Worm (Caenorhabditis elegans): ENCODE measurements around the gene sms-3.

Gene sms-3

DNA sequence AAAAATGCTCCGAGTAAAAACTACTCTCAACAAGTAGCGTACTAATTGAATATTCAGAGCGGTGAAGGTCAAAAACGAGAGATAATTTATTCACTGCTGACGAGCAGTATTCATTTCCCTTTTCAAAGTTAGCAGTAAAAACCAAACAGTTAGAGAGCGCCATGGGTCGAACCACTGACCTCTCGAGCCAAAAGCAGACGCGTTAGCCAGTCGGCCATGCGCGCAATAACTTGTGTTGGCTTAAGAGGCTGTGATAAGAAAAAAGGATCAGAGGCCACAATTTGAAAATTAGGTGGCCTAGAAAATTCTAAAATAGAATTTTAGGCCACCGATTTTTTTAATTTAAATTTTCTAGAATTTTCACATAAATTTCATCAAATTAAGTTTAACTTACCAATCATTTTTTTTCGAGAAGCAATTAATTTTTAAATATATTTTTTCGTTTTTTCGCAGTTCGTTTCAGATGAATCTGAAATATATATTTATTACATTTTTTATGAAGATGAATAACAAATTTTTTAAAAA is at the start of gene sms-3:
sms-3 (minus strand) TSS at position 475 of the 525 bp plus-strand sequence.
- TF ChIP-seq W03F9.2 (tag; optimal IDR thresholded peaks at IDR 0.05) (no peak), dao-5 (tag; optimal IDR thresholded peaks at IDR 0.05) (no peak), him-1 (tag; optimal IDR thresholded peaks at IDR 0.05) (no peak)

DNA sequence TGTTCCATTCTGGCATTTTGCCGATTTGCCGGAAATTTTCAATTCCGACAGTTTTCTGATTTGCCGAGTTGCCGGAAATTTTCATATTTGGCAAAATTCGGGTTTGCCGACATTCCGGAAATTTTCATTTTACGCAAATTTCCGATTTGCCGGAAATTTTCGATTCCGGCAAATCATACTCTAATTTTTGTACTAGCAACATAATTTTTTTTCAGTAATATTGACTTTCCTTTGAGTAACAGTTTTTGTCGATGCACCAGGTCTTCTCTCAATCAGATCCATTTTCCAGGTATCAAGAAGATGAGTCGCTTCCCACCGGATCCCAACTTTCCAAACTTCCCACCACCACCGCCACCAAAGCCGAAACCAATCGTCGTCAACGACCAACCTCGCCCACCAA is 40.2 kb upstream of the sms-3 start, which contains the start of gene Y22D7AL.3:
Y22D7AL.3 (plus strand) TSS at position 301 of the 400 bp plus-strand sequence.
- TF ChIP-seq dao-5 (tag; optimal IDR thresholded peaks at IDR 0.05): no peak
- TF ChIP-seq W03F9.2 (tag; optimal IDR thresholded peaks at IDR 0.05): no peak
- TF ChIP-seq him-1 (tag; optimal IDR thresholded peaks at IDR 0.05): no peak

DNA sequence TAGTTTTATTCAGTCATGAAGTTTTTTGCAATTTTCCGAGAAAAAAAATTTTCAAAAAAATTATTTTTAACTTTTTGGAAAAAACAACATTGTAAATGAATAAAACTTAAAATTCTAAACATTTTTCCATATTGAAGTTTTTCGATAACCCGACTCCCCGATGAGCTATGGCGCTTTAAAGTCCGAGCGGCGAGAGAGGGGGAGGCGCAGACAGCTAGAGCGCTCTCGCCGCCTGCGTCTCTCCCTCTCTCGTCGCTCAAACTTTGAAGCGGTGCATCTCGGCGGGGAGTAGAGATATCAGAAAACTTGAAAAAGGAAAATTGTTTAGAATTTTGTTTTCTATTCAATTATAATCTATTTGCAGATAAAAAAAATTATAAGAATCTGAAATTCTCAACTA is 37.4 kb upstream of the sms-3 start:
- no peak for TF ChIP-seq W03F9.2 (tag; optimal IDR thresholded peaks at IDR 0.05)
- no peak for TF ChIP-seq him-1 (tag; optimal IDR thresholded peaks at IDR 0.05)

DNA sequence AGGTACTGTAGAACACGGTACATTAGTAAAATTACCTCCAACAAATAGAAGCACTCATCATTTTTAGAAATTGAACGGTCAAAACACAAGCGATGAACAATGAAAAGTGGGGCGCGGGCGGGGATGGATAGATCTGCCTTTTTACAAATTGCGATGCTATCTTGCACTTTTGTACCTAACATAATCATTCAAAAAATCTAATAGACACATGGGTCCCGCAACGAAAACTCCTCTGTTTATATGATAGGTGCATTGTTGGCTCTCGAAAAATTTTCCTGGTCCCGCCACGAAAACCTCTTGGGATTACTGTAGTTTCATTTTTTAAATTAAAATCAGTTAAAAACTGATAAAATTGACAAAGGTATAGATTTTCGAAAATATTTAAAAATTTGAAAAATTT is 33.3 kb upstream of the sms-3 start, which contains the start of gene Y22D7AL.11:
Y22D7AL.11 (minus strand) TSS at position 101 of the 400 bp plus-strand sequence.
- TF ChIP-seq him-1 (tag; optimal IDR thresholded peaks at IDR 0.05) (no peak), W03F9.2 (tag; optimal IDR thresholded peaks at IDR 0.05) (no peak), dao-5 (tag; optimal IDR thresholded peaks at IDR 0.05) (no peak)

DNA sequence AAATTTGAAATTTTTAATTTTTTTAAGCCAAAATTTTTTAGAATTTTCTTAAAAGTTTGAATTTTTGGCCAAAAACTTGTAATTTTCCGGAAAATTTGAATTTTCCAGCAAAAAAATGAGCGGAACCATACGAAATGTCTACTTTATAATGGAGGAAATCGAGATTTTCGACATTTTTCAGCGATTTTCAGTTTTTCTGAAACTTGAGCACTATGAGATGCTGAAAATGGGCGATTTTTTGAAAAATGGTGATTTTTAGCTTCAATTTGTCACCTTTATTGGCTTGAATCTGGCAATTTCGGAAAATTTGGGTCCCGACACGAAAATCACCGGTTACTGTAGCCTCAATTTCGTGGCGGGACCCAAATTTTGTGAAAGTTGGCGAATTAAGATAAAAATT is 25.6 kb upstream of the sms-3 start, which contains the start of gene Y22D7AL.4:
Y22D7AL.4 (plus strand) TSS at position 109 of the 400 bp plus-strand sequence.
- TF ChIP-seq dao-5 (tag; optimal IDR thresholded peaks at IDR 0.05): no peak
- no peak for TF ChIP-seq W03F9.2 (tag; optimal IDR thresholded peaks at IDR 0.05)
- TF ChIP-seq him-1 (tag; optimal IDR thresholded peaks at IDR 0.05): no peak

DNA sequence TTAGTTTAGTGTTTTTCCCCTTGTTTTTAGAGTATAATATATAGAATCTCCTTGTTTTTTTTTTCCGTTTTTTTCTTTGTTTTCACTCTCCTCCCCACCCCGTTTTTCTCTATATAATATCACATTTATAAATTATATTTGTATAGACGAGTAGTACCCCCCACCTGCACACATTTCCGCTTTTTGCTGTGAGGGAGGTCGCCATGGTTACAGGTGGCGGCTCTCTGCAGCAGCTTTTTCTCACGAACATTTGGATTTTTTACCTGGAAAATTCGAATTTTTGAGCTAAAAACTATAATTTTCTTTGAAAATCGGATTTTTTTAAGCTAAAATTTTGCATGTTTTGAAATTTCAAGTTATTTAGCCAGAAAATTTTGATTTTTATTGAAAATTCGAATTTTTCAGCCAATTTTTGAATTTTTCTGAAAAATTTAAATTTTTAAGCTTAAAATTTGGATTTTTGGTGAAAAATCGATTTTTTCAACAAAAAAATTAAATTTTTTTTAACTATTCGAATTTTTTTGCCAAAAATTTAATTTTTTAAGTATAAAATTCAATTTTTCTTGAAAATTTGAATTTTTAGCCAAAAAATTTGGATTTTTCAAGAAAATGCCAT is 24.8 kb upstream of the sms-3 start:
- TF ChIP-seq dao-5 (tag; optimal IDR thresholded peaks at IDR 0.05) (no peak), him-1 (tag; optimal IDR thresholded peaks at IDR 0.05) (no peak), W03F9.2 (tag; optimal IDR thresholded peaks at IDR 0.05) (no peak)

DNA sequence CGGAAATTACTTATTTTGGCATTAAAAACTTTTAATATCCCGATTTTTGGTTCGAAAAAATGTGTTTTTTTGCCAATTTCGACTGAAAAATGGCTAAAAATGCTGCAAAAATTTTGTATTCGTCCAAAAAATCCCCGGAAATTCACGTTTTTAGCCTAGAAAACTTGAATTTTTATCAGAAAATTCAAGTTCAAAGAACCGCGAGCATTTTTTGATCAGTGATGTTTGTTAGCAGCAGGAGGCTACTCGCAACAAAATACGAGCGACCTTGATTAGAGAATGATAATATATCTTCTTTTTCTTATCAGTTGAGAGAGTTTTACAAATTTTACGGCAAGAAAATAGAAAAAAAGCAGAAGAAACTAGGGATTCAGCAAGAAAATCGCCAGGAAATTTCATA is 21.4 kb upstream of the sms-3 start:
- TF ChIP-seq him-1 (tag; optimal IDR thresholded peaks at IDR 0.05) (no peak), W03F9.2 (tag; optimal IDR thresholded peaks at IDR 0.05) (no peak), dao-5 (tag; optimal IDR thresholded peaks at IDR 0.05) (no peak)

DNA sequence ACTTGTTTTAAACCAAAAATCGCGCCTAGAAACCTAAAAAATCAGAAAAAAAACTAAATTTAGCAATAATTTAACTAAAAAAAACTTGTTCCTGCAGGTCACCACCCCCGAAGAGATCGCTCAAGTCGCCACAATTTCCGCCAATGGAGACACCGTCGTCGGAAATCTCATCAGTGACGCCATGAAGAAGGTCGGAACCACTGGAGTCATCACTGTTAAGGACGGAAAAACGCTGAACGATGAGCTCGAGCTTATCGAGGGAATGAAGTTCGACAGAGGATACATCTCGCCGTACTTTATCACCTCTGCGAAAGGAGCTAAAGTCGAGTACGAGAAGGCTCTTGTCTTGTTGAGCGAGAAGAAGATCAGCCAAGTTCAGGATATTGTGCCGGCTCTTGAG is 20.4 kb upstream of the sms-3 start:
- no peak for TF ChIP-seq dao-5 (tag; optimal IDR thresholded peaks at IDR 0.05)
- no peak for TF ChIP-seq W03F9.2 (tag; optimal IDR thresholded peaks at IDR 0.05)
- no peak for TF ChIP-seq him-1 (tag; optimal IDR thresholded peaks at IDR 0.05)

DNA sequence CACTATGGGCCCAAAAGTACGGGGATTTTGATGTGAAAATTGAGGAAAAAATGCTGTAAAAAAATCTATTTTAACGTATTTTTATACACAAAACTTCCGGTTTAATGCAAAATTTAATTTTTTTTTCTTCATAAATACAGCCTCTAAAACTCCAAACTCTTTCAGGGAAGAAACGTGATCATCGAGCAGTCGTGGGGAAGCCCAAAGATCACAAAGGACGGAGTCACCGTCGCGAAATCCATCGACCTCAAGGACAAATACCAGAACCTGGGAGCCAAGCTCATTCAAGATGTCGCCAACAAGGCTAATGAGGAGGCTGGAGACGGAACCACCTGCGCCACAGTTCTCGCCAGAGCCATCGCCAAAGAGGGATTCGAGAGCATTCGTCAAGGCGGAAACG is 18.9 kb upstream of the sms-3 start:
- TF ChIP-seq dao-5 (tag; optimal IDR thresholded peaks at IDR 0.05) (no peak), him-1 (tag; optimal IDR thresholded peaks at IDR 0.05) (no peak), W03F9.2 (tag; optimal IDR thresholded peaks at IDR 0.05) (no peak)

DNA sequence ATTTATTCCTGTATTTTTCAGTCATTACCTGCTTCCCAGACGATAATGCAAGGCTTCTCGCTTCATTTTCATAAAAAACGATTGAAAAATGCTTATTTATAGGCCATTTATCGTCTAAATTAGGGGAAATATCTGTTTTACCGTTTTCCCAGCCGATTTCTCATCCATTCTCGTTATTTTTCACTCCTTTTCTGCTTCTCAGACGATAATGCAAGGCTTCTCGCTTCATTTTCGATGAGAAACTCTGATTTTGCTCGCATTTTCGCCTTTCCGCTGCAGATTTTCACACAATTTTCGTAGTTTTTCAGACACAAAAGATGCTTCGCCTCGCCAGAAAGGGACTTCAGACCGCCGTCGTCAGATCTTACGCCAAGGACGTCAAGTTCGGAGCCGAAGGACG is 18.5 kb upstream of the sms-3 start, which contains the start of gene hsp-60:
hsp-60 (plus strand) TSS at position 301 of the 400 bp plus-strand sequence.
- no peak for TF ChIP-seq him-1 (tag; optimal IDR thresholded peaks at IDR 0.05)
- no peak for TF ChIP-seq W03F9.2 (tag; optimal IDR thresholded peaks at IDR 0.05)
- TF ChIP-seq dao-5 (tag; optimal IDR thresholded peaks at IDR 0.05): no peak

DNA sequence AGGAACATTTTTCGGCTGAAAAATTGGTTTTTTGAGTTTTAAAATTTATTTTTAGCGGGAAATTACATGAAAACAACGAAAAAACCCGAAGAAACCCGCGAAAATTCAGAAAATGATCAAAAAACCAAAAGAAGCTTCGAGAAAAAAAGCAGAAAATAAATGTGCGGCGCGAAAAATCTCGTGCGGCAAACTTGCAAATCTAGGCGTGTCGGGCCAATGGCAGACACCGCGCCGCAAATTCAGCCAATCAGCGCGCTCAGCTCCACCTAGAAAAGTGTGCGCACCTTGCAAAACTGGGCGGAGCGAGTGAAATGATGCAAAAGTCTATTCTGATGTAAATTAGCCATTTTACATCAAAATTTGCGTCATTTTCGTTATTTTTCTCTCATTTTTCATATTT is 18.0 kb upstream of the sms-3 start, which contains the start of gene Y22D7AL.10:
Y22D7AL.10 (minus strand) TSS at position 15 of the 400 bp plus-strand sequence.
- TF ChIP-seq W03F9.2 (tag; optimal IDR thresholded peaks at IDR 0.05): peak; percentile 93
- peak; percentile 94 for TF ChIP-seq him-1 (tag; optimal IDR thresholded peaks at IDR 0.05)
- peak; percentile 67 for TF ChIP-seq dao-5 (tag; optimal IDR thresholded peaks at IDR 0.05)

DNA sequence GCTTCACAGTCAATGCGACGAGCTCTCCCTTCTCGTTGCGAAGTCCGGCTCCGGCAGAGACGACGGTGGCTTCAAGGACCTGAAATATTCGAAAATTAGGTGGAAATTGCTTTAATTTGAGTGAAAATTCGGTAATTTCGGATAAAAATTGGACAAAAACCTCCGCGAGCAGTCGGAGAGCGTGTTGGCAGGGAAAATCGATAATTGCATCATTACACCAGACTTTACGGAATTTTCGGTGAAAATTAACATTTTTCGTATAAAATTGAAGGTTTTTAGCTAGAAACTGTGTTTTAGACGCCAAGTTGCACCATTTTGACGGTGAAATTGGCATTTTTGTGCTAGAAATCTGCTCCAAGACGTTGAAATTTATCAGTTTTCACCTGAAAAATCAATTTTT is 17.4 kb upstream of the sms-3 start:
- TF ChIP-seq him-1 (tag; optimal IDR thresholded peaks at IDR 0.05) (no peak), W03F9.2 (tag; optimal IDR thresholded peaks at IDR 0.05) (no peak), dao-5 (tag; optimal IDR thresholded peaks at IDR 0.05) (no peak)

DNA sequence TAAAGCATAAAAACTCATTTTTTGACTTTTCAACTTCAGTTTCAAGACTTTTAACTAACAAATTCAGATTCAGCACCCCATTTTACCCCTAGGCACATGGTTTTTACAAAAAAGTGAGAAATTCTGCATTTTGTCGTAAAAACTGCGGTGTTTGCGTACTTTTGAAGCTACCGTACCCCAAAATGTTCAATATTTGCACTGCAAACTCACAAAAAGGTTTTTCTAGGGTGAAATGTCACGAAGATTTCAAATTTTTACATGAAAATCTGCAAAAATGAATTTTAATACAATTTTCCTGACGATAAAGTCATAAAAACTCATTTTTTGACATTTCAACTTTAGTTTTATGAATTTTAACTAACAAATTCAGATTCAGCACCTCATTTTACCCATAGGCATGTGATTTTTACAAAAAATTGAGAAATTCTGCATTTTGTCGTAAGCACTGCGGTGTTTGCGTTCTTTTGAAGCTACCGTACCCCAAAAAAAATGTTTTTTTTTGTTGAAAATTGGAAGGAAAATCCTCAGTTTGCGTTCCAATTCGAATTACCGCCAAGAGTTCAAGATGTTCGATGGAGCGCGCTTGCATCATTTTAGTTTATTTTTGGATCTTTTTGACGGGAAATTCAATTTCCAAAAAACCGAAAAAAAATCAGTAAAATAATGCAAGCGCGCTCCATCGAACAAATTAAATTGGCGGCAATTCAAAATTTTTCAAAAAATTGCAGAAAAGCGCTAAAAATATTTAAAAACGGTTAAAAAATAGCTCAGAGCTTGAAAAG is 15.5 kb upstream of the sms-3 start:
- TF ChIP-seq dao-5 (tag; optimal IDR thresholded peaks at IDR 0.05) (peak; percentile 33), W03F9.2 (tag; optimal IDR thresholded peaks at IDR 0.05) (no peak)

DNA sequence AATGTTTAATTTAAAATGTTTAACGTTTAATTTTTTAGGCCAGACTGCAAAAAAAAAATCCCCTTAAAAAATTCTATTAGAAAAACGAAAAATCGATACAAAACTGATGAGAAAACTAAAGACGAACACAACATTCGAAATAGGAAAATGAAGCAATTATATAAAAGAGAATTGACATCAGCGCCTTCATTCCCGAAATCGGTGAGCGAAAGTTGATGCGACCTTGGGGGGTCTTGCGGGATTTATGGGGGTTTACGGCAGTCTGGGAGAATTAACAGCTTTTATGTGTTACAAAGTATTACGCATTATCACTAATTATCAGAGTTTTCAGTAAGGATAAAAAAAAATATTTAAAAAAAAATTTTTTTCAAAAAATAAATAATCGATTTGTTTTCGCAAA is 13.5 kb upstream of the sms-3 start:
- TF ChIP-seq W03F9.2 (tag; optimal IDR thresholded peaks at IDR 0.05): no peak
- no peak for TF ChIP-seq him-1 (tag; optimal IDR thresholded peaks at IDR 0.05)
- no peak for TF ChIP-seq dao-5 (tag; optimal IDR thresholded peaks at IDR 0.05)
